Worm (Caenorhabditis elegans): ENCODE results near the gene ceh-60.

Gene ceh-60

DNA sequence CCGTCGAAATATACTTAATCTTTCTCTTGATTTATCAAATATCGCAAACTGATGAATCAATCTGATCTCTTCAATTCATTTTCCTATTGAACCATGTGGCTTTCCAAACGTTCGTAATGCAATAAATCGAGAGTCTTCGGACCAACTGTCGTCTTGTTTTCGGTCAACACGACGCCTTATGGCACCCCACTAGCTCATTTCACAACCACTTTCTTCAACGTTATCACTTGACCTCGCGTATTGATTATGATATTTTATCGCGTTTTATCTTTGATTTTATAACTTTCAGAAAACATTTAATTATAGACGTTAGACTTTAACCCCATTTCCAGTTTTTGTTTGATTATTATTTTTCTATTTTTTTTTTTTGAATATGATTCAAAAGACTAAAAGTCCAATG lies 20.1 kb downstream of the ceh-60 start (continued):
- TF ChIP-seq sma-9 (GFP tag; optimal IDR thresholded peaks at IDR 0.05) = peak; percentile 38
- no peak for TF ChIP-seq sma-9 (tag; optimal IDR thresholded peaks at IDR 0.05)

DNA sequence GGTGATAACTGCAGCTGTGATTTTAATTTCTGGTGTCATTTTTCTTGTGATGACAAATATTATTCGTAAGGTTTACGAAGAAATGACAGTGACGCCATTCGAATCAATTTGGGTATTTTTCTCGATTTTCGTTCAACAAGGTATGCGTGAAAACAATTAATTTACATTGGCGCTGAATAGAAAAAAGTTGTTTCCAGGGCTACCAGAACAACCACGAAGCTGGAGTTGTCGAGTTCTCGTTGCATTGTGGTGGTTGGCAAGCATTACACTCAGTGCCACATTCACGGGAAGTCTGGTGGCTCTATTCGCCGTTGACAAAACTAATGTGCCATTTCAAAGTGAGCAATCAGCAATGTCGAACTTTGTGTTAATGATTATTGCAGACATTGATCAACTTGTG lies 22.2 kb downstream of the ceh-60 start:
- TF ChIP-seq Y55F3AM.14 (GFP tag; optimal IDR thresholded peaks at IDR 0.05) (no peak), C34F6.9 (tag; optimal IDR thresholded peaks at IDR 0.05) (no peak), ztf-1 (GFP tag; conservative IDR thresholded peaks at IDR 0.05) (no peak), lin-11 (tag; optimal IDR thresholded peaks at IDR 0.05) (no peak), nhr-11 (tag; optimal IDR thresholded peaks at IDR 0.05) (no peak), nhr-25 (tag; optimal IDR thresholded peaks at IDR 0.05) (no peak), elt-1 (tag; optimal IDR thresholded peaks at IDR 0.05) (no peak), crh-2 (tag; optimal IDR thresholded peaks at IDR 0.05) (no peak), fos-1 (tag; optimal IDR thresholded peaks at IDR 0.05) (no peak)

DNA sequence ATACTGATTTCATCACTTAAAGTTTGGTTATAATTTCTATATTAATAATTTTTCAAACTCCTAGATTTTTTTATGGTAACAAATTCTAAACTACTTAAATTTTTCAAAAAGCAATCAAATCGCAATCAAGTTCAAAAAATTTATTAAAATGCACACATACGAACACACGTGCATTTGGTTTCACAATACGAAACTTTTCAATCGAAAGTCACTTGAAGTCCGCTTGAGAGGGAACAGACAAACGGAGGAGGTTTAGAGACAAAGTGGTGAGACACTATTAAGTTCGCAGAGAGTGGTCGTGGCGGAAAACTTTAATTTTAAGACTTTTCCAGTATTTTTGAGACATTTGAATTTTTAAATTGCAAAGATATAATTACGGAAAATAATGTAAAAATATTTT lies 24.3 kb downstream of the ceh-60 start, which contains the start of gene glr-8:
Gene glr-8, plus strand, starts transcription at position 319 of the 400 bp plus-strand sequence.
- TF ChIP-seq mab-5 (tag; optimal IDR thresholded peaks at IDR 0.05) = no peak
- TF ChIP-seq peb-1 (tag; optimal IDR thresholded peaks at IDR 0.05) = no peak
- no peak for TF ChIP-seq ama-1 (optimal IDR thresholded peaks at IDR 0.05)
- no peak for TF ChIP-seq unc-39 (tag; optimal IDR thresholded peaks at IDR 0.05)
- no peak for TF ChIP-seq nhr-21 (tag; optimal IDR thresholded peaks at IDR 0.05)
- no peak for TF ChIP-seq nhr-23 (tag; optimal IDR thresholded peaks at IDR 0.05)
- no peak for TF ChIP-seq elt-3 (tag; optimal IDR thresholded peaks at IDR 0.05)
- TF ChIP-seq crh-2 (tag; optimal IDR thresholded peaks at IDR 0.05) = no peak
- no peak for TF ChIP-seq nhr-77 (tag; optimal IDR thresholded peaks at IDR 0.05)
- no peak for TF ChIP-seq nhr-6 (tag; optimal IDR thresholded peaks at IDR 0.05)
- TF ChIP-seq lin-13 (GFP tag; optimal IDR thresholded peaks at IDR 0.05) = no peak
- TF ChIP-seq skn-1 (tag; optimal IDR thresholded peaks at IDR 0.05) = no peak
- TF ChIP-seq sma-9 (GFP tag; optimal IDR thresholded peaks at IDR 0.05) = no peak
- TF ChIP-seq sma-9 (tag; optimal IDR thresholded peaks at IDR 0.05) = no peak
- TF ChIP-seq nhr-12 (tag; optimal IDR thresholded peaks at IDR 0.05) = no peak
- TF ChIP-seq ztf-4 (tag; optimal IDR thresholded peaks at IDR 0.05) = no peak

DNA sequence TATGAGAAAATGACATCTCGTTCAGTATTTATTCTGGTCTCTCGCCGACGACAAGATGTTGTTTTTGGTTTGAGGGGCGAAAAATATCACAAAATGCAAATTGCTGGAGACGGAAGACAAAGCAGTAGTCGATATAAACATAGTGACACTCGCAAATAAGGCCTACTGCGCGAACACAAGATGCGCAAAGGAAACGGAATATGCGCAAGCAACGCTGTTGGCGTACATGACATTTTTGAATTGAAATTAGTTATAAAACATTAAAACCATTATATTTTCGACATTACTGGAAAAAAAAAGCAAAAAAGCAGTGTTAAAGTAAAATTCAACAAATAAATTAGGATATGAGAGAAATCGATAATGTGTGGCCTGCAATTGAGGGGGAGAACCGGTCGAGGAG lies 24.9 kb downstream of the ceh-60 start, which contains the start of gene cdf-1:
Gene cdf-1, minus strand, starts transcription at position 136 of the 400 bp plus-strand sequence.
- no peak for TF ChIP-seq nhr-77 (tag; optimal IDR thresholded peaks at IDR 0.05)
- no peak for TF ChIP-seq nhr-23 (tag; optimal IDR thresholded peaks at IDR 0.05)
- TF ChIP-seq elt-1 (tag; optimal IDR thresholded peaks at IDR 0.05) = no peak
- no peak for TF ChIP-seq nhr-11 (tag; optimal IDR thresholded peaks at IDR 0.05)
- peak; percentile 5 for TF ChIP-seq nhr-6 (tag; optimal IDR thresholded peaks at IDR 0.05)
- peak in 1 of 2 experiments; percentile 33 for TF ChIP-seq lsy-2 (tag; optimal IDR thresholded peaks at IDR 0.05)
- TF ChIP-seq Y55F3AM.14 (GFP tag; optimal IDR thresholded peaks at IDR 0.05) = no peak
- peak; percentile 51 for TF ChIP-seq nhr-129 (tag; optimal IDR thresholded peaks at IDR 0.05)
- no peak for TF ChIP-seq alr-1 (tag; optimal IDR thresholded peaks at IDR 0.05)
- no peak for TF ChIP-seq blmp-1 (tag; optimal IDR thresholded peaks at IDR 0.05; ENCODE audit: insufficient read depth)
- TF ChIP-seq unc-55 (GFP tag; optimal IDR thresholded peaks at IDR 0.05) = peak; percentile 41
- no peak for TF ChIP-seq sma-9 (GFP tag; optimal IDR thresholded peaks at IDR 0.05)
- TF ChIP-seq sma-9 (tag; optimal IDR thresholded peaks at IDR 0.05) = no peak
- TF ChIP-seq mbf-1 (tag; optimal IDR thresholded peaks at IDR 0.05) = no peak
- no peak for TF ChIP-seq unc-39 (tag; optimal IDR thresholded peaks at IDR 0.05)
- TF ChIP-seq lin-13 (GFP tag; optimal IDR thresholded peaks at IDR 0.05) = peak; percentile 27
- no peak for TF ChIP-seq ztf-4 (tag; optimal IDR thresholded peaks at IDR 0.05)

DNA sequence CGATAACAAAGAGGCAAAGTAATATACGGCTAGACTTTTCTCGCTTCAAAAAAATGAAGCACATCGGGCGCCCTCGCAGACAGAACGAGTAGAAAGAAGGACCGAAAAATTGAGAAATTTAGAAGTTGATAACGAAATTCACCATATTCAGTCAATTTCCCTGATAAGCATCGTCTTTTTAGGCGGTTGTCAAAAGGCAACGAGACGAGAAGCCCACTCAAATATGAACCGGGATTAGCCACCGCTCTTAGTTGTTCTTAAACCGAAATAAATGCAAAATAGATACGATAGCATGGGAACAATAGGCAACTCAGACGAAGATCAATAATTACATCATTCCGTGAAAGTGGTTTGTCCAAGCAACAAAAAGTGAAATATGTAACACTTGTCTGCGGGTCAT lies 26.8 kb downstream of the ceh-60 start:
- TF ChIP-seq mdl-1 (tag; optimal IDR thresholded peaks at IDR 0.05) (no peak), fos-1 (tag; optimal IDR thresholded peaks at IDR 0.05) (peak; percentile 20), lin-11 (tag; optimal IDR thresholded peaks at IDR 0.05) (no peak)

DNA sequence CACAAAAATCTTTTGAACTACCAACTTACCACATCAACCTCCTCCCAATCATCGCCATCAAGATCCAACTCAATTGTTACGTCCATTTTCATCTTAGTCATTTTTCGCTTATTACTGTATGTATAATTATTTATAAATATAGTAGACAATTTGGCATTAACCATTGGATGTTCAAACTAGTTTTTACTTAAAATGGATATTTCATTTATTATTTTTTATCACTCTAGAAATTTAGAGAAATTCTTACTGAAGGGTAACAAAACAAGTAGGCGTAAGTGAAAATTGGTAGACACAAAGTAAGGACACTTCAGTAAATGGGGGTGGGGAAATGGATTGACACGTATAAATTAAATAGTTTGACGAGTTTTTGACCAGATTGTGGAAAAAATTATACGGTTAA lies 30.2 kb downstream of the ceh-60 start, which contains the start of gene actl-1:
Gene actl-1, minus strand, starts transcription at position 101 of the 400 bp plus-strand sequence.
- no peak for TF ChIP-seq alr-1 (tag; optimal IDR thresholded peaks at IDR 0.05)
- no peak for TF ChIP-seq R02D3.7 (tag; optimal IDR thresholded peaks at IDR 0.05)
- no peak for TF ChIP-seq unc-55 (GFP tag; optimal IDR thresholded peaks at IDR 0.05)
- TF ChIP-seq sma-3 (GFP tag; optimal IDR thresholded peaks at IDR 0.05) = no peak
- no peak for TF ChIP-seq ztf-4 (tag; optimal IDR thresholded peaks at IDR 0.05)
- TF ChIP-seq lin-39 (tag; optimal IDR thresholded peaks at IDR 0.05) = no peak
- TF ChIP-seq ZK546.5 (tag; optimal IDR thresholded peaks at IDR 0.05) = no peak
- no peak for TF ChIP-seq nhr-12 (tag; optimal IDR thresholded peaks at IDR 0.05)
- TF ChIP-seq sem-4 (tag; optimal IDR thresholded peaks at IDR 0.05) = no peak
- no peak for TF ChIP-seq lsy-2 (tag; optimal IDR thresholded peaks at IDR 0.05)
- TF ChIP-seq blmp-1 (tag; optimal IDR thresholded peaks at IDR 0.05; ENCODE audit: insufficient read depth) = no peak
- TF ChIP-seq nhr-11 (tag; optimal IDR thresholded peaks at IDR 0.05) = no peak
- no peak for TF ChIP-seq mdl-1 (tag; optimal IDR thresholded peaks at IDR 0.05)
